Fruit fly (Drosophila melanogaster) whole organism, embryonic: ENCODE results near the gene Targ3.

ENCODE experiments used
- CG10654 ChIP-seq: fragments of 200-800 bp; sonication (Bioruptor generic); optimal IDR thresholded peaks from 2 replicates; lab custom pipeline; 2016; ENCODE audit warnings: missing biosample characterization, missing genetic modification characterization
- CG11456 ChIP-seq: fragments of 200-800 bp; sonication (Bioruptor generic); IDR thresholded peaks from 3 replicates; pipeline ENCODE4 v1.3.6; 2022; ENCODE audit warnings: missing biosample characterization, missing genetic modification characterization
- CG11695 ChIP-seq: fragments of 200-800 bp; sonication (Bioruptor generic); IDR thresholded peaks from 3 replicates; pipeline ENCODE4 v1.3.6; 2022; ENCODE audit warnings: missing biosample characterization, missing genetic modification characterization
- CG12391 ChIP-seq: fragments of 200-800 bp; sonication (Bioruptor generic); optimal IDR thresholded peaks from 3 replicates; lab custom pipeline; 2018; ENCODE audit warnings: missing biosample characterization, mild to moderate bottlenecking, missing genetic modification characterization, moderate library complexity
- CG15514 ChIP-seq: fragments of 200-800 bp; sonication (Bioruptor generic); optimal IDR thresholded peaks from 3 replicates; lab custom pipeline; 2017; ENCODE audit warnings: missing biosample characterization, missing genetic modification characterization, mild to moderate bottlenecking, moderate library complexity, missing genetic modification reagents
- CG16779 ChIP-seq: fragments of 200-800 bp; sonication (Bioruptor generic); IDR thresholded peaks from 2 replicates; pipeline ENCODE4 v1.3.6; 2022; ENCODE audit warnings: missing biosample characterization, missing genetic modification characterization
- CG16863 ChIP-seq: fragments of 200-800 bp; sonication (Bioruptor generic); optimal IDR thresholded peaks from 3 replicates; lab custom pipeline; 2016; ENCODE audit warnings: missing biosample characterization, missing genetic modification characterization
- CG17385 ChIP-seq: fragments of 200-800 bp; sonication (Bioruptor generic); optimal IDR thresholded peaks from 3 replicates; lab custom pipeline; 2018; ENCODE audit warnings: missing biosample characterization, mild to moderate bottlenecking, missing genetic modification characterization
- CG2678 ChIP-seq: fragments of 200-800 bp; sonication (Bioruptor generic); optimal IDR thresholded peaks from 3 replicates; lab custom pipeline; 2019; ENCODE audit warnings: missing biosample characterization, mild to moderate bottlenecking, missing genetic modification characterization, moderate library complexity
- CG3163 ChIP-seq: fragments of 200-800 bp; sonication (Bioruptor generic); optimal IDR thresholded peaks from 3 replicates; lab custom pipeline; 2016; ENCODE audit warnings: missing biosample characterization, missing genetic modification characterization
- CG34422 ChIP-seq: fragments of 200-800 bp; sonication (Bioruptor generic); IDR thresholded peaks from 3 replicates; pipeline ENCODE4 v1.3.6; 2022; ENCODE audit warnings: missing biosample characterization, missing genetic modification characterization
- CG42726 ChIP-seq: fragments of 200-800 bp; sonication (Bioruptor generic); IDR thresholded peaks from 2 replicates; pipeline ENCODE4 v1.3.6; 2022; ENCODE audit warnings: missing biosample characterization, missing genetic modification characterization; ENCODE audit not compliant: partially characterized antibody
- CG4707 ChIP-seq: fragments of 200-800 bp; sonication (Bioruptor generic); optimal IDR thresholded peaks from 2 replicates; lab custom pipeline; 2018; ENCODE audit warnings: missing biosample characterization, mild to moderate bottlenecking, missing genetic modification characterization, moderate library complexity
- CG5180 ChIP-seq: fragments of 200-800 bp; sonication (Bioruptor generic); optimal IDR thresholded peaks from 3 replicates; lab custom pipeline; 2017; ENCODE audit warnings: missing biosample characterization, missing genetic modification characterization, mild to moderate bottlenecking, moderate library complexity, missing genetic modification reagents
- CG6175 ChIP-seq: fragments of 200-800 bp; sonication (Bioruptor generic); IDR thresholded peaks from 3 replicates; pipeline ENCODE4 v1.3.6; 2022; ENCODE audit warnings: missing biosample characterization, missing genetic modification characterization
- CG7556 ChIP-seq: fragments of 200-800 bp; sonication (Bioruptor generic); optimal IDR thresholded peaks from 2 replicates; lab custom pipeline; 2017; ENCODE audit warnings: missing biosample characterization, mild to moderate bottlenecking, missing genetic modification characterization
- CG8290 ChIP-seq, 3 experiments: fragments of 200-800 bp; sonication (Bioruptor generic); optimal IDR thresholded peaks; 2 replicates each; lab custom pipeline; 2016 to 2019; ENCODE audit warnings: missing biosample characterization in 3 of 3, missing genetic modification characterization in 3 of 3, mild to moderate bottlenecking in 2 of 3, moderate library complexity in 1 of 3
- CG9797 ChIP-seq: fragments of 200-800 bp; sonication (Bioruptor generic); optimal IDR thresholded peaks from 3 replicates; lab custom pipeline; 2018; ENCODE audit warnings: missing biosample characterization, mild to moderate bottlenecking, missing genetic modification characterization
- Chrac-16 ChIP-seq: fragments of 200-800 bp; sonication (Bioruptor generic); optimal IDR thresholded peaks from 3 replicates; lab custom pipeline; 2016; ENCODE audit warnings: missing biosample characterization, missing genetic modification characterization
- Deaf1 ChIP-seq: fragments of 200-800 bp; optimal IDR thresholded peaks from 3 replicates; lab custom pipeline; 2019; ENCODE audit warnings: missing biosample characterization, mild to moderate bottlenecking, missing genetic modification characterization, moderate library complexity
- Doc2 ChIP-seq: fragments of 200-800 bp; sonication (Bioruptor generic); IDR thresholded peaks from 2 replicates; pipeline ENCODE4 v1.3.6; 2022; ENCODE audit warnings: missing biosample characterization, missing genetic modification characterization
- Ets97D ChIP-seq: fragments of 200-800 bp; sonication (Bioruptor generic); optimal IDR thresholded peaks from 3 replicates; lab custom pipeline; 2016; ENCODE audit warnings: missing biosample characterization, missing genetic modification characterization
- Fer2 ChIP-seq: fragments of 200-800 bp; sonication (Bioruptor generic); optimal IDR thresholded peaks from 2 replicates; lab custom pipeline; 2018; ENCODE audit warnings: missing biosample characterization, mild to moderate bottlenecking, missing genetic modification characterization, moderate library complexity
- Gsc ChIP-seq: fragments of 200-800 bp; sonication (Bioruptor generic); IDR thresholded peaks from 2 replicates; pipeline ENCODE4 v1.3.6; 2022; ENCODE audit warnings: missing biosample characterization, missing genetic modification characterization
- HLH4C ChIP-seq: fragments of 200-800 bp; sonication (Bioruptor generic); IDR thresholded peaks from 3 replicates; pipeline ENCODE4 v1.3.6; 2022; ENCODE audit warnings: missing biosample characterization, missing genetic modification characterization; ENCODE audit not compliant: partially characterized antibody
- Hand ChIP-seq: fragments of 200-800 bp; sonication (Bioruptor generic); optimal IDR thresholded peaks from 2 replicates; lab custom pipeline; 2017; ENCODE audit warnings: mild to moderate bottlenecking, missing biosample characterization, missing genetic modification reagents, missing genetic modification characterization
- Hmr ChIP-seq: fragments of 200-800 bp; sonication (Bioruptor generic); optimal IDR thresholded peaks from 3 replicates; lab custom pipeline; 2017; ENCODE audit warnings: mild to moderate bottlenecking, missing biosample characterization, missing genetic modification reagents, missing genetic modification characterization
- Hsf ChIP-seq: fragments of 200-800 bp; sonication (Bioruptor generic); optimal IDR thresholded peaks from 3 replicates; lab custom pipeline; 2016; ENCODE audit warnings: missing biosample characterization, missing genetic modification characterization
- Max ChIP-seq: fragments of 200-800 bp; sonication (Bioruptor generic); optimal IDR thresholded peaks from 2 replicates; lab custom pipeline; 2016; ENCODE audit warnings: missing biosample characterization, mild to moderate bottlenecking, missing genetic modification characterization
- Med ChIP-seq: fragments of 200-800 bp; sonication (Bioruptor generic); peaks from one replicate; lab custom pipeline; 2016; ENCODE audit warnings: missing biosample characterization, missing genetic modification characterization, mild to moderate bottlenecking, inconsistent platforms, moderate library complexity
- Mrtf ChIP-seq: fragments of 200-800 bp; sonication (Bioruptor generic); IDR thresholded peaks from 3 replicates; pipeline ENCODE4 v1.3.6; 2022; ENCODE audit warnings: missing biosample characterization, missing genetic modification characterization
- Rfx ChIP-seq: fragments of 200-800 bp; sonication (Bioruptor generic); IDR thresholded peaks from 2 replicates; pipeline ENCODE4 v1.3.6; 2022; ENCODE audit warnings: missing biosample characterization, missing genetic modification characterization
- Ssrp ChIP-seq: fragments of 200-800 bp; sonication (Bioruptor generic); optimal IDR thresholded peaks from 2 replicates; lab custom pipeline; 2018; ENCODE audit warnings: missing biosample characterization, mild to moderate bottlenecking, missing genetic modification characterization, moderate library complexity
- Taf1 ChIP-seq: fragments of 200-800 bp; sonication (Bioruptor generic); IDR thresholded peaks from 2 replicates; pipeline ENCODE4 v1.3.6; 2022; ENCODE audit warnings: missing biosample characterization, missing genetic modification characterization
- YL-1 ChIP-seq: fragments of 200-800 bp; sonication (Bioruptor generic); optimal IDR thresholded peaks from 3 replicates; lab custom pipeline; 2017; ENCODE audit warnings: missing biosample characterization, mild to moderate bottlenecking, missing genetic modification characterization
- corto ChIP-seq: fragments of 200-800 bp; sonication (Bioruptor generic); optimal IDR thresholded peaks from 2 replicates; lab custom pipeline; 2016; ENCODE audit warnings: missing biosample characterization, mild to moderate bottlenecking, missing genetic modification characterization, moderate library complexity
- en ChIP-seq: fragments of 200-800 bp; sonication (Bioruptor generic); optimal IDR thresholded peaks from 2 replicates; lab custom pipeline; 2016; ENCODE audit warnings: missing biosample characterization, missing genetic modification characterization
- ewg ChIP-seq: fragments of 200-800 bp; sonication (Bioruptor generic); optimal IDR thresholded peaks from 3 replicates; lab custom pipeline; 2017; ENCODE audit warnings: mild to moderate bottlenecking, missing biosample characterization, missing genetic modification reagents, missing genetic modification characterization
- h ChIP-seq: fragments of >200 bp; optimal IDR thresholded peaks from 2 replicates; lab custom pipeline; 2017
- luna ChIP-seq: fragments of 200-800 bp; sonication (Bioruptor generic); optimal IDR thresholded peaks from 2 replicates; lab custom pipeline; 2016; ENCODE audit warnings: missing biosample characterization, missing genetic modification characterization
- mirr ChIP-seq: fragments of 200-800 bp; sonication (Bioruptor generic); optimal IDR thresholded peaks from 3 replicates; lab custom pipeline; 2018; ENCODE audit warnings: missing biosample characterization, mild to moderate bottlenecking, missing genetic modification characterization
- mld ChIP-seq: fragments of 200-800 bp; sonication (Bioruptor generic); IDR thresholded peaks from 3 replicates; pipeline ENCODE4 v1.3.6; 2022; ENCODE audit warnings: missing biosample characterization, missing genetic modification characterization; ENCODE audit not compliant: partially characterized antibody
- onecut ChIP-seq: fragments of 200-800 bp; sonication (Bioruptor generic); IDR thresholded peaks from 2 replicates; pipeline ENCODE4 v1.3.6; 2022; ENCODE audit warnings: missing biosample characterization, missing genetic modification characterization
- pfk ChIP-seq: fragments of 200-800 bp; sonication (Bioruptor generic); optimal IDR thresholded peaks from 2 replicates; lab custom pipeline; 2018; ENCODE audit warnings: missing biosample characterization, mild to moderate bottlenecking, missing genetic modification characterization, moderate library complexity
- ro ChIP-seq: fragments of 200-800 bp; sonication (Bioruptor generic); IDR thresholded peaks from 2 replicates; pipeline ENCODE4 v1.3.6; 2022; ENCODE audit warnings: missing biosample characterization, missing genetic modification characterization
- scrt ChIP-seq: fragments of 200-800 bp; sonication (Bioruptor generic); optimal IDR thresholded peaks from 2 replicates; lab custom pipeline; 2018; ENCODE audit warnings: missing biosample characterization, mild to moderate bottlenecking, missing genetic modification characterization, moderate library complexity
- slbo ChIP-seq: fragments of 200-800 bp; sonication (Bioruptor generic); IDR thresholded peaks from 2 replicates; pipeline ENCODE4 v1.3.6; 2022; ENCODE audit warnings: missing biosample characterization, missing genetic modification characterization
- sob ChIP-seq: fragments of 200-800 bp; sonication (Bioruptor generic); IDR thresholded peaks from 2 replicates; pipeline ENCODE4 v1.3.6; 2022; ENCODE audit warnings: missing biosample characterization, missing genetic modification characterization
- z ChIP-seq: fragments of 200-800 bp; sonication (Bioruptor generic); IDR thresholded peaks from 3 replicates; pipeline ENCODE4 v1.3.6; 2022; ENCODE audit warnings: missing biosample characterization, missing genetic modification characterization

The Targ3 gene

DNA sequence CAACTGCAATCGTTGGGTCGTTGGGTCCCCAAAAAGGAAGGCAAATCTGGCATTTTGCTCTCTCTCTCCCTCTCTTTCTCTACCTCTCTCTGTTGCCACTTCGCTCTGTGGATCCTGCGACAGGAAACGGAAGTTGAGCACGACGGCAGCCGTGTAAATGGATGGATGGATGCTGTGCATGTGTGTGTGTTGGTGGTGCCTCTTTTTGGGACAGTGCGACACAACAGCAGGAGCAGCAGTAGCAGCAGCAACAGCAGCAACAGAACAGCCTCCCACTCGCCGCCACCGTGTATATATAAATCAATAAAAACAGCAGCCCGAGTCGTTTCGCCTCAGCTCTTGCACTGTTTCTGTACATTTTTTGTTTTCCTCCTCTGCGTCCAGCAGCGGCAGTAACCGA is 4.6 kb upstream of the Targ3 start (continued):
- TF ChIP-seq Rfx (GFP tag; lab: Robert Waterston, UW): peak; percentile 31; the same call in 1 of the 2 replicates
- TF ChIP-seq CG2678: no peak
- no peak for TF ChIP-seq HLH4C (GFP tag; lab: Robert Waterston, UW)
- no peak for TF ChIP-seq CG9797
- no peak for TF ChIP-seq CG10654 (GFP tag; lab: Kevin White, UChicago)
- no peak for TF ChIP-seq ewg (GFP tag; lab: Kevin White, UChicago)
- TF ChIP-seq CG17385 (GFP tag; lab: Kevin White, UChicago): peak; percentile 38
- no peak for TF ChIP-seq CG5180
- no peak for TF ChIP-seq CG4707
- TF ChIP-seq Hmr (GFP tag; lab: Kevin White, UChicago): peak; percentile 21
- peak; percentile 32 for TF ChIP-seq CG15514 (GFP tag; lab: Kevin White, UChicago)
- no peak for TF ChIP-seq z (GFP tag; lab: Robert Waterston, UW)
- TF ChIP-seq pfk (GFP tag; lab: Kevin White, UChicago): peak; percentile 44
- no peak for TF ChIP-seq YL-1
- no peak for TF ChIP-seq Taf1 (GFP tag; lab: Robert Waterston, UW)
- TF ChIP-seq Ets97D (GFP tag; lab: Kevin White, UChicago): peak; percentile 67
- no peak for TF ChIP-seq corto
- no peak for TF ChIP-seq Gsc
- no peak for TF ChIP-seq en
- no peak for TF ChIP-seq Ssrp (tag; lab: Kevin White, UChicago)
- no peak for TF ChIP-seq sob (GFP tag; lab: Robert Waterston, UW)
- TF ChIP-seq Hand: peak; percentile 40
- peak; percentile 66 for TF ChIP-seq scrt (GFP tag; lab: Kevin White, UChicago)
- TF ChIP-seq Med: peak; percentile 80
- no peak for TF ChIP-seq Max (GFP tag; lab: Kevin White, UChicago)
- no peak for TF ChIP-seq Hsf (GFP tag; lab: Kevin White, UChicago)
- TF ChIP-seq, all 482 proteins: peak for 29

DNA sequence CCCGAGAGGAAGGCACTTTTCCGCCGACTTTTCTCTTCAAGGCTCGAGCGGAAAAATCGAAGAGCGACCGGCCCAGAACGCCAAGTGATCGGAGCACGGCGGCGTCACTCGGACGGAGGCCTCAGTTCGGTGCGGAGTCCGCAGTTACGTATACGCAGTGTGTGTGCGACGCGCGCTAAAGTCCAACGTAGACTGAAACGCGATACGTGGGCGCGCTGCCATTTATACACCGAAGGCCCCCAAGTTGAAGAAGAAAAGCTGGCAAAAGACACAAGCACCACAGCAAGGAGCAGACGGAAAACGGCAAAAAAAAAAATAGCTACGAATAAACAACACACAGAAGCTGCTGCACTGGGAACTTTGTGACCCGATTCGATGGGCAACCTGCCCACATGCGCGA is 3.5 kb upstream of the Targ3 start, which contains the start of gene CG42337:
TSS of gene CG42337 (minus strand) at position 194 of the 400 bp plus-strand sequence.
- TF ChIP-seq luna (GFP tag; lab: Kevin White, UChicago) (no peak), CG34422 (GFP tag; lab: Robert Waterston, UW) (0 out of 3 replicates have a peak, but pooled peaks have one; percentile 29), CG16779 (GFP tag; lab: Robert Waterston, UW) (peak; percentile 88), CG11695 (0 out of 3 replicates have a peak, but pooled peaks have one; percentile 10), Doc2 (no peak), mirr (GFP tag; lab: Kevin White, UChicago) (no peak), CG16863 (GFP tag; lab: Kevin White, UChicago) (no peak), CG8290 (GFP tag; optimal IDR thresholded peaks at IDR 0.05; lab: Kevin White, UChicago) (no peak), CG8290 (tag; optimal IDR thresholded peaks at IDR 0.05; lab: Kevin White, UChicago) (peak in 1 of 2 experiments; percentile 7), HLH4C (GFP tag; lab: Robert Waterston, UW) (no peak), CG42726 (0 out of 2 replicates have a peak, but pooled peaks have one; percentile 14), ro (GFP tag; lab: Robert Waterston, UW) (no peak), CG6175 (GFP tag; lab: Robert Waterston, UW) (no peak), mld (0 out of 3 replicates have a peak, but pooled peaks have one; percentile 22), Med (peak; percentile 71), scrt (GFP tag; lab: Kevin White, UChicago) (peak; percentile 3), Deaf1 (peak; percentile 33), ewg (GFP tag; lab: Kevin White, UChicago) (peak; percentile 28), h (no peak), CG12391 (tag; lab: Kevin White, UChicago) (no peak), onecut (GFP tag; lab: Robert Waterston, UW) (no peak; the same call in 1 of the 2 replicates), Fer2 (no peak), Chrac-16 (GFP tag; lab: Kevin White, UChicago) (no peak), CG3163 (GFP tag; lab: Kevin White, UChicago) (peak; percentile 33), CG7556 (GFP tag; lab: Kevin White, UChicago) (no peak), slbo (peak; percentile 28; the same call in 1 of the 2 replicates), Mrtf (0 out of 3 replicates have a peak, but pooled peaks have one; percentile 37), CG11456 (GFP tag; lab: Robert Waterston, UW) (0 out of 3 replicates have a peak, but pooled peaks have one; percentile 35)
